Fruit fly (Drosophila melanogaster) S2 (cell line): Measurements from ENCODE around the gene CG42467.

ENCODE experiments used
- CG8478 ChIP-seq: fragments of >200 bp; optimal IDR thresholded peaks from 2 replicates; lab custom pipeline; 2018
- CTCF ChIP-seq, 2 experiments: fragments of >200 bp; optimal IDR thresholded peaks; 2 replicates each; lab custom pipeline; 2018

DNA sequence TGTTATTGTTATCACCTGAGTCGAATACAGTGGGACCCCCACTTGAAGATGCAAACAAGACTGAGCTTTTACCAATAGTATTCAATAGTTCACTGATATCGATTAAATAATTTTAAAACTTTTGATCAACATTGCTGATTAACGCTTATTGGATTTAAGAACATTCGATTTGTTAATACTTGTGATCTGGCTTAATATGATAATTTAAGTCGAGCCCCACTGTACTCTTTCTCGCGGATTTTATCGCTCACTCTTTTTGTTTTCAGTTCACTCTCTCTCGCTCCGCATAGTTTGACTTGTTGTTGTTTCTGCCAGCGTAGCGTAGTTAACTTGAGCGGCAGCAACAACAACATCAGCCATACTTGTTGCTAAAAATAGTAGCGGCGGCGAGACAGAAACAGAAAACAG, 45.4 kb upstream of the CG42467 start:
- TF ChIP-seq CG8478 (lab: Kevin White, UChicago) (no peak), CTCF (optimal IDR thresholded peaks at IDR 0.05; lab: Kevin White, UChicago) (no peak)
